Fruit fly (Drosophila melanogaster) whole organism, adult: ENCODE measurements around the gene eIF4E5.

ENCODE experiments used
- CG12768 ChIP-seq: fragments of 200-800 bp; sonication (Bioruptor generic); optimal IDR thresholded peaks from 2 replicates; lab custom pipeline; 2017; ENCODE audit warnings: missing biosample characterization, missing genetic modification characterization, mild to moderate bottlenecking, moderate library complexity, missing genetic modification reagents
- CG1620 ChIP-seq: fragments of 200-800 bp; sonication (Bioruptor generic); optimal IDR thresholded peaks from 2 replicates; lab custom pipeline; 2016; ENCODE audit warnings: missing biosample characterization, missing genetic modification characterization
- Clk ChIP-seq: fragments of 200-800 bp; sonication (Bioruptor generic); optimal IDR thresholded peaks from 2 replicates; lab custom pipeline; 2017; ENCODE audit warnings: missing biosample characterization, missing genetic modification characterization
- Crg-1 ChIP-seq: fragments of 200-800 bp; sonication (Bioruptor generic); optimal IDR thresholded peaks from 2 replicates; lab custom pipeline; 2016; ENCODE audit warnings: missing biosample characterization, missing genetic modification characterization
- Hr96 ChIP-seq: fragments of 200-800 bp; sonication (Bioruptor generic); optimal IDR thresholded peaks from 2 replicates; lab custom pipeline; 2016; ENCODE audit warnings: missing biosample characterization, missing genetic modification characterization
- kay ChIP-seq: fragments of 200-800 bp; sonication (Bioruptor generic); peaks from one replicate; lab custom pipeline; 2016; ENCODE audit warnings: missing biosample characterization, missing genetic modification characterization, borderline replicate concordance
- pad ChIP-seq: fragments of 200-800 bp; sonication (Bioruptor generic); optimal IDR thresholded peaks from 3 replicates; lab custom pipeline; 2017; ENCODE audit warnings: missing biosample characterization, missing genetic modification characterization, mild to moderate bottlenecking, moderate library complexity, missing genetic modification reagents
- tj ChIP-seq: fragments of 200-800 bp; sonication (Bioruptor generic); optimal IDR thresholded peaks from 3 replicates; lab custom pipeline; 2017; ENCODE audit warnings: missing biosample characterization, mild to moderate bottlenecking, missing genetic modification characterization, moderate library complexity

DNA sequence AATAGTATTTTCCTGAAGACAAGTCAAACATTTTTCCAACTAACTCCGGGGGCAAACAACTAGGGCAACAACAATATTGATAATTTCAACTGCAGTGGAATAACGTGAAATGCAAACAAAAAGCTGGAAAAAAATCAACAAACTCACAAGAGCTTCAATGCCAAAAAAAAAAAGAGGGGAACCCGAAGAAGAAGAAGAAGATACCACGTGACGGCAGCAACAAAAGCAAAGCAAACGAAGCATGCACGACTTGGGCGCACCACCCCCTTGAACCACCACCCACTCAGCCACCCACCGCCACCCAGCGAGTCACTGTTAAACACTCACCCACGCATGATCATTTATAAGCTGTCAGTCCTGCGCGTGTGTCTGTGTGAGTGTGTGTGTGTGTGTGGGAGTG lies 34.9 kb upstream of the eIF4E5 start:
- no peak for TF ChIP-seq CG1620 (GFP tag; lab: Kevin White, UChicago)
- no peak for TF ChIP-seq Crg-1 (GFP tag; lab: Kevin White, UChicago)
- no peak for TF ChIP-seq CG12768 (GFP tag; lab: Kevin White, UChicago)
- no peak for TF ChIP-seq Clk (GFP tag; lab: Kevin White, UChicago)
- TF ChIP-seq pad = no peak
- no peak for TF ChIP-seq Hr96 (GFP tag; lab: Kevin White, UChicago)
- TF ChIP-seq kay (GFP tag; lab: Kevin White, UChicago) = no peak
- no peak for TF ChIP-seq tj (GFP tag; lab: Kevin White, UChicago)
